Fruit fly (Drosophila melanogaster): Measurements from ENCODE around the gene Phb1.

- TF ChIP-seq pan (optimal IDR thresholded peaks at IDR 0.05) = no peak
- TF ChIP-seq usp (GFP tag; optimal IDR thresholded peaks at IDR 0.05) = no peak
- no peak for TF ChIP-seq psq (optimal IDR thresholded peaks at IDR 0.05)
Measured at dm6 chr2L:19108377-19108876, 15.2 kb downstream of the Phb1 start, which contains the start of gene Lim3.
